Worm (Caenorhabditis elegans): Measurements from ENCODE around the gene npr-29.

The npr-29 gene

DNA sequence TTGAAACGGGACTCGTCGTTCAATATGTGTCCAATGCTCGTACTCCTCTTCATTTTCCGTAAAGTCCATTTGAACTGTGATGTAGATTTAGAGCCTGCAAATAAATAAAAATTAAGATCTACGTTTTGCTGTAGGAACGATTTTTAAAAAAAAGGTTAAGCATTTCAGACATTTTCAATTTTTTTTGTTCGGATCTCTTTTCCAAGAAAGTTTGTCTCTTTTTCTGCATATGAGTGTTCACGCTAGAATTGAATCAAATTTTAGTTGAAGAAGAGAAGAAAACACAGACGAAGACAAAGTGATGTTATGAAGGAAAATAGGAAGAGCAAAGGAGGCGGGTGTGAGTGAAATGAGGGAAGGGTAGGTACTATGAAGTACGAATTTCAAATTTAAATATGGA is at the start of gene npr-29:
npr-29 (minus strand) TSS at position 101 of the 400 bp plus-strand sequence.
- TF ChIP-seq R02D3.7 (tag; optimal IDR thresholded peaks at IDR 0.05) = no peak
- TF ChIP-seq sem-4 (tag; optimal IDR thresholded peaks at IDR 0.05) = no peak
- no peak for TF ChIP-seq crh-2 (tag; optimal IDR thresholded peaks at IDR 0.05)
- no peak for TF ChIP-seq nhr-129 (tag; optimal IDR thresholded peaks at IDR 0.05)
- no peak for TF ChIP-seq ZK546.5 (tag; optimal IDR thresholded peaks at IDR 0.05)
- TF ChIP-seq elt-3 (tag; optimal IDR thresholded peaks at IDR 0.05) = no peak
- TF ChIP-seq elt-1 (tag; optimal IDR thresholded peaks at IDR 0.05) = no peak
- TF ChIP-seq nhr-6 (tag; optimal IDR thresholded peaks at IDR 0.05) = no peak
- TF ChIP-seq lin-39 (tag; optimal IDR thresholded peaks at IDR 0.05) = no peak
- TF ChIP-seq nhr-77 (tag; optimal IDR thresholded peaks at IDR 0.05) = no peak
- no peak for TF ChIP-seq unc-39 (tag; optimal IDR thresholded peaks at IDR 0.05)
- TF ChIP-seq aly-2 (tag; optimal IDR thresholded peaks at IDR 0.05) = no peak
- TF ChIP-seq nhr-25 (tag; optimal IDR thresholded peaks at IDR 0.05) = no peak
- TF ChIP-seq unc-55 (GFP tag; optimal IDR thresholded peaks at IDR 0.05) = no peak

DNA sequence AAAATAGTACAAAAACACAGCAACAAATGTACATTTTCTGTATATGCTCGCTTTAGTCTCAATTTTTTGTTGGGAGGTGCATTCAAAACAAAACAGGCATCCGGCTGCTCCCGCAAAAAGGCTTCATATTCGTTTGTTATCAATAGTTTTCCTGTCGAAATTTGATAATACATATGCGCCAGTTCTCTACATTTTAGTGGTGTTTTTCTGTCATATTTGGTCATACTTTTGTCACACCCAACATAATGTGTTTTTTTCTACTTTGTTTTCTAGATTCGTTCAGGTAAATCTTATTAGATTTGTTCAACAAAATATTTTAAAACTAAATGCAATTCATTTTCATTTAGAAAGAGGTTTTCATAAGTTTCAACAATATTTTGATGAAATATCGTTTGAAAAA is 43.2 kb upstream of the npr-29 start:
- no peak for TF ChIP-seq ama-1 (optimal IDR thresholded peaks at IDR 0.05)
- no peak for TF ChIP-seq nhr-12 (tag; optimal IDR thresholded peaks at IDR 0.05)

DNA sequence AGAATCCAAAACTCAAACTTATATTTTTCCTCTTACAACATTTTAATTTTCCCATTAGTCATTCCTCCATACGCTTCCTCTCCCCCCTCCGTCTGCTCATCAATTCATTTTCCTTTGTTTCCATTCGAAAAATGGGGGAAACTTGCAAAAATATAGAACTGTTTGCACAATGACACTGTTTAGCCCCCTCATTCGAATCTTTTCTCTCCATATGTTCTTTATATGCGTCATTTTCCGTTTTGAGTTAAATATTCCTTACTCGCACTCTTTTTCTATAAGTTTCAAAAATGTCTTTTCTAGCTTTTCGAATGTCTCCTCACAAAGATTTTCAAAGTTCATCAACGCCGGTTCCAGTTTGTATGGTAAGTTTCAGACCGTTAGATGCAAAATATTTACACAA is 41.7 kb upstream of the npr-29 start, which contains the start of gene M01A8.1:
M01A8.1 (plus strand) TSS at position 301 of the 400 bp plus-strand sequence.
- no peak for TF ChIP-seq lin-13 (GFP tag; optimal IDR thresholded peaks at IDR 0.05)
- no peak for TF ChIP-seq ztf-1 (GFP tag; conservative IDR thresholded peaks at IDR 0.05)
- no peak for TF ChIP-seq aly-2 (tag; optimal IDR thresholded peaks at IDR 0.05)
- TF ChIP-seq nhr-23 (tag; optimal IDR thresholded peaks at IDR 0.05) = no peak
- TF ChIP-seq nhr-10 (tag; optimal IDR thresholded peaks at IDR 0.05) = no peak
- TF ChIP-seq zag-1 (tag; optimal IDR thresholded peaks at IDR 0.05) = no peak
- no peak for TF ChIP-seq sem-4 (tag; optimal IDR thresholded peaks at IDR 0.05)
- TF ChIP-seq ztf-11 (tag; optimal IDR thresholded peaks at IDR 0.05) = no peak
- no peak for TF ChIP-seq ZK546.5 (tag; optimal IDR thresholded peaks at IDR 0.05)
- TF ChIP-seq peb-1 (tag; optimal IDR thresholded peaks at IDR 0.05) = no peak
- TF ChIP-seq elt-1 (tag; optimal IDR thresholded peaks at IDR 0.05) = no peak
- TF ChIP-seq R02D3.7 (tag; optimal IDR thresholded peaks at IDR 0.05) = no peak
- no peak for TF ChIP-seq blmp-1 (tag; optimal IDR thresholded peaks at IDR 0.05; ENCODE audit: insufficient read depth)
- no peak for TF ChIP-seq alr-1 (tag; optimal IDR thresholded peaks at IDR 0.05)
- TF ChIP-seq lsy-2 (tag; optimal IDR thresholded peaks at IDR 0.05) = no peak
- TF ChIP-seq unc-55 (GFP tag; optimal IDR thresholded peaks at IDR 0.05) = no peak
- no peak for TF ChIP-seq nhr-12 (tag; optimal IDR thresholded peaks at IDR 0.05)
- TF ChIP-seq snpc-4 (tag; optimal IDR thresholded peaks at IDR 0.05) = no peak
- TF ChIP-seq lin-11 (tag; optimal IDR thresholded peaks at IDR 0.05) = no peak
- TF ChIP-seq ama-1 (optimal IDR thresholded peaks at IDR 0.05) = no peak

DNA sequence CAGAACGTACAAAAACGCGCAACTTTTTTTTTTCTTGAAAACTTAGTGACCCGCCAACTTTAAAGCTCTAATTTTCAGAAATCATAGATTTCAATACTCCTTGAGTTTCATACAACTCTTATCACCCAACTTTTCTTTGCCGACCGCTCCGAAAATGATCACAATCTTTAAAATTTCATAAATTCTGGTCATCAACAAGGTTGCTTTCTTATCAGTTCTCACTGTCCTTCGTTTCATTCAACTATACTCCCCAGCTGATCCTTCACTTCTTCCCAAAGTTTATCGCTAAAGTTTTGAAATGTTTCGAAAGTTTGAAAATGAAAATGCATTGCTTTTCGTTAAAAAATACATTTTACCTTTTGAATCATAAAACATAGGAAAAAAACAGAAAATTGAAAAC is 40.5 kb upstream of the npr-29 start:
- no peak for TF ChIP-seq unc-55 (GFP tag; optimal IDR thresholded peaks at IDR 0.05)
- no peak for TF ChIP-seq sma-3 (GFP tag; optimal IDR thresholded peaks at IDR 0.05)
- no peak for TF ChIP-seq ztf-4 (tag; optimal IDR thresholded peaks at IDR 0.05)
- TF ChIP-seq unc-39 (tag; optimal IDR thresholded peaks at IDR 0.05) = no peak
- TF ChIP-seq sma-9 (GFP tag; optimal IDR thresholded peaks at IDR 0.05) = peak; percentile 75
- no peak for TF ChIP-seq sma-9 (tag; optimal IDR thresholded peaks at IDR 0.05)
- no peak for TF ChIP-seq Y55F3AM.14 (GFP tag; optimal IDR thresholded peaks at IDR 0.05)
- peak; percentile 83 for TF ChIP-seq fos-1 (tag; optimal IDR thresholded peaks at IDR 0.05)
- TF ChIP-seq crh-2 (tag; optimal IDR thresholded peaks at IDR 0.05) = no peak
- TF ChIP-seq lin-13 (GFP tag; optimal IDR thresholded peaks at IDR 0.05) = no peak
- peak; percentile 13 for TF ChIP-seq gmeb-1 (tag; optimal IDR thresholded peaks at IDR 0.05)
- no peak for TF ChIP-seq dmd-4 (tag; optimal IDR thresholded peaks at IDR 0.05)
- TF ChIP-seq nhr-11 (tag; optimal IDR thresholded peaks at IDR 0.05) = no peak
- TF ChIP-seq sem-4 (tag; optimal IDR thresholded peaks at IDR 0.05) = no peak
- peak; percentile 7 for TF ChIP-seq F13H6.1 (tag; optimal IDR thresholded peaks at IDR 0.05)

Data from whole organism, L2 larva.